Worm (Caenorhabditis elegans) whole organism, late embryonic: ENCODE measurements around the gene F40F9.3.

Experiments
- C08G9.2 ChIP-seq: sonication (generic microtip); optimal IDR thresholded peaks from 2 replicates; lab custom pipeline; 2016; ENCODE audit warnings: mild to moderate bottlenecking, missing genetic modification characterization, moderate library complexity, missing compliant biosample characterization
- C38D4.7 ChIP-seq: fragments of 200-800 bp; sonication (Bioruptor generic); optimal IDR thresholded peaks from 2 replicates; lab custom pipeline; 2018; ENCODE audit warnings: mild to moderate bottlenecking, missing genetic modification characterization, moderate library complexity, missing compliant biosample characterization
- F13H6.1 ChIP-seq: sonication (generic microtip); optimal IDR thresholded peaks from 2 replicates; lab custom pipeline; 2016; ENCODE audit warnings: missing genetic modification characterization, missing compliant biosample characterization
- K02D7.2 ChIP-seq: sonication (generic microtip); optimal IDR thresholded peaks from 2 replicates; lab custom pipeline; 2017; ENCODE audit warnings: mild to moderate bottlenecking, missing genetic modification characterization, missing compliant biosample characterization
- K09A11.1 ChIP-seq: sonication (generic microtip); optimal IDR thresholded peaks from 2 replicates; lab custom pipeline; 2017; ENCODE audit warnings: antibody characterized with exemption, mild to moderate bottlenecking, missing genetic modification characterization, missing compliant biosample characterization; ENCODE audit not compliant: insufficient read depth
- T23F11.4 ChIP-seq: fragments of 200-800 bp; sonication (Bioruptor generic); optimal IDR thresholded peaks from 2 replicates; lab custom pipeline; 2018; ENCODE audit warnings: mild to moderate bottlenecking, missing genetic modification characterization, missing compliant biosample characterization
- Y22D7AL.16 ChIP-seq: sonication (generic microtip); optimal IDR thresholded peaks from 2 replicates; lab custom pipeline; 2016; ENCODE audit warnings: missing genetic modification characterization, missing compliant biosample characterization
- ahr-1 ChIP-seq: sonication (generic microtip); optimal IDR thresholded peaks from 2 replicates; lab custom pipeline; 2016; ENCODE audit warnings: missing genetic modification characterization, missing compliant biosample characterization
- ama-1 ChIP-seq: fragments of 150-350 bp; optimal IDR thresholded peaks from 2 replicates; lab custom pipeline; 2014
- ceh-14 ChIP-seq: sonication (generic microtip); optimal IDR thresholded peaks from 2 replicates; lab custom pipeline; 2016; ENCODE audit warnings: missing genotype, missing genetic modification characterization, missing compliant biosample characterization
- ceh-18 ChIP-seq: sonication (generic microtip); optimal IDR thresholded peaks from 2 replicates; lab custom pipeline; 2016; ENCODE audit warnings: missing genetic modification characterization, missing compliant biosample characterization
- ceh-19 ChIP-seq: fragments of 200-800 bp; sonication (Bioruptor generic); optimal IDR thresholded peaks from 2 replicates; lab custom pipeline; 2018; ENCODE audit warnings: mild to moderate bottlenecking, missing genetic modification characterization, missing compliant biosample characterization
- ceh-24 ChIP-seq: sonication (generic microtip); optimal IDR thresholded peaks from 2 replicates; lab custom pipeline; 2016; ENCODE audit warnings: mild to moderate bottlenecking, missing genetic modification characterization, missing compliant biosample characterization
- ceh-30 ChIP-seq: fragments of 150-350 bp; optimal IDR thresholded peaks from 2 replicates; lab custom pipeline; 2014; ENCODE audit warnings: missing biosample characterization, missing genetic modification characterization
- ceh-31 ChIP-seq: sonication (generic microtip); optimal IDR thresholded peaks from 2 replicates; lab custom pipeline; 2016; ENCODE audit warnings: missing genetic modification characterization, missing compliant biosample characterization
- ceh-34 ChIP-seq: sonication (generic microtip); optimal IDR thresholded peaks from 2 replicates; lab custom pipeline; 2016; ENCODE audit warnings: mild to moderate bottlenecking, missing genetic modification characterization, missing compliant biosample characterization
- ceh-9 ChIP-seq: sonication (generic microtip); optimal IDR thresholded peaks from 2 replicates; lab custom pipeline; 2016; ENCODE audit warnings: mild to moderate bottlenecking, missing genetic modification characterization, inconsistent platforms, missing compliant biosample characterization
- che-1 ChIP-seq: sonication (generic microtip); optimal IDR thresholded peaks from 2 replicates; lab custom pipeline; 2016; ENCODE audit warnings: mild to moderate bottlenecking, missing genetic modification characterization, missing compliant biosample characterization
- dmd-4 ChIP-seq: sonication (generic microtip); optimal IDR thresholded peaks from 2 replicates; lab custom pipeline; 2016; ENCODE audit warnings: borderline replicate concordance, missing genetic modification characterization, missing compliant biosample characterization
- dve-1 ChIP-seq: sonication (generic microtip); optimal IDR thresholded peaks from 2 replicates; lab custom pipeline; 2017; ENCODE audit warnings: antibody characterized with exemption, mild to moderate bottlenecking, missing genetic modification characterization, missing compliant biosample characterization
- elt-4 ChIP-seq: sonication (generic microtip); optimal IDR thresholded peaks from 2 replicates; lab custom pipeline; 2016; ENCODE audit warnings: missing genetic modification characterization, missing compliant biosample characterization
- fax-1 ChIP-seq: sonication (generic microtip); optimal IDR thresholded peaks from 2 replicates; lab custom pipeline; 2016; ENCODE audit warnings: missing genotype, missing genetic modification characterization, missing compliant biosample characterization
- fkh-10 ChIP-seq: fragments of 150-350 bp; optimal IDR thresholded peaks from 2 replicates; lab custom pipeline; 2014; ENCODE audit warnings: missing biosample characterization, missing genetic modification reagents, missing genetic modification characterization
- fkh-6 ChIP-seq: sonication (generic microtip); optimal IDR thresholded peaks from 2 replicates; lab custom pipeline; 2016; ENCODE audit warnings: missing genetic modification characterization, missing compliant biosample characterization
- gmeb-2 ChIP-seq: sonication (generic microtip); optimal IDR thresholded peaks from 2 replicates; lab custom pipeline; 2016; ENCODE audit warnings: missing genetic modification characterization, inconsistent platforms, missing compliant biosample characterization
- hlh-15 ChIP-seq: sonication (generic microtip); optimal IDR thresholded peaks from 2 replicates; lab custom pipeline; 2016; ENCODE audit warnings: missing genetic modification characterization, missing compliant biosample characterization
- hlh-30 ChIP-seq: sonication (generic microtip); optimal IDR thresholded peaks from 2 replicates; lab custom pipeline; 2017; ENCODE audit warnings: antibody characterized with exemption, missing genetic modification characterization, missing compliant biosample characterization; ENCODE audit not compliant: insufficient read depth
- hlh-6 ChIP-seq: sonication (generic microtip); optimal IDR thresholded peaks from 2 replicates; lab custom pipeline; 2016; ENCODE audit warnings: missing genotype, missing genetic modification characterization, missing compliant biosample characterization
- lin-11 ChIP-seq: fragments of 200-800 bp; sonication (Bioruptor generic); optimal IDR thresholded peaks from 2 replicates; lab custom pipeline; 2018; ENCODE audit warnings: mild to moderate bottlenecking, missing genetic modification characterization, missing compliant biosample characterization
- nhr-11 ChIP-seq: fragments of 150-350 bp; optimal IDR thresholded peaks from 2 replicates; lab custom pipeline; 2014; ENCODE audit warnings: missing biosample characterization, missing genetic modification characterization
- nhr-232 ChIP-seq: sonication (generic microtip); optimal IDR thresholded peaks from 2 replicates; lab custom pipeline; 2016; ENCODE audit warnings: missing genetic modification characterization, missing compliant biosample characterization
- npax-4 ChIP-seq: sonication (generic microtip); optimal IDR thresholded peaks from 2 replicates; lab custom pipeline; 2016; ENCODE audit warnings: missing genetic modification characterization, missing compliant biosample characterization
- pat-9 ChIP-seq: fragments of 200-800 bp; sonication (Bioruptor generic); optimal IDR thresholded peaks from 2 replicates; lab custom pipeline; 2018; ENCODE audit warnings: mild to moderate bottlenecking, missing genetic modification characterization, moderate library complexity, missing compliant biosample characterization
- pax-1 ChIP-seq: fragments of 150-350 bp; optimal IDR thresholded peaks from 2 replicates; lab custom pipeline; 2014; ENCODE audit warnings: missing biosample characterization, missing genetic modification characterization
- rnt-1 ChIP-seq: sonication (generic microtip); optimal IDR thresholded peaks from 2 replicates; lab custom pipeline; 2016; ENCODE audit warnings: missing genetic modification characterization, missing compliant biosample characterization
- tbx-2 ChIP-seq: sonication (generic microtip); optimal IDR thresholded peaks from 2 replicates; lab custom pipeline; 2016; ENCODE audit warnings: missing genetic modification characterization, missing compliant biosample characterization
- unc-3 ChIP-seq, 2 experiments: fragments of 200-800 bp in 1 of 2; sonication (Bioruptor generic) in 1 of 2; sonication (generic microtip) in 1 of 2; conservative IDR thresholded peaks in 1 of 2; optimal IDR thresholded peaks in 1 of 2; 2 replicates each; pipeline versions ENCODE4 v1.3.6 to Lab custom; 2016 to 2022; ENCODE audit warnings: missing compliant biosample characterization in 2 of 2, missing genetic modification characterization in 2 of 2, missing genetic modification reagents in 1 of 2
- unc-42 ChIP-seq: sonication (generic microtip); optimal IDR thresholded peaks from 2 replicates; lab custom pipeline; 2016; ENCODE audit warnings: missing genotype, missing genetic modification characterization, missing compliant biosample characterization
- unc-86 ChIP-seq: sonication (generic microtip); optimal IDR thresholded peaks from 2 replicates; lab custom pipeline; 2016; ENCODE audit warnings: missing genetic modification characterization, missing compliant biosample characterization
- zip-5 ChIP-seq: sonication (generic microtip); optimal IDR thresholded peaks from 2 replicates; lab custom pipeline; 2016; ENCODE audit warnings: missing genetic modification characterization, missing compliant biosample characterization
- ztf-16 ChIP-seq: sonication (generic microtip); optimal IDR thresholded peaks from 2 replicates; lab custom pipeline; 2017; ENCODE audit warnings: missing genetic modification characterization, missing compliant biosample characterization

Gene F40F9.3

ce11 chrV:9714909-9715308 lies at the start of gene F40F9.3:
TSS of gene F40F9.3 (plus strand) at chrV:9715209.
- TF ChIP-seq hlh-6 (tag; lab: Kevin White, UChicago) (no peak), ceh-18 (no peak), K09A11.1 (no peak), nhr-232 (tag; lab: Kevin White, UChicago) (no peak)

ce11 chrV:9666394-9666793 lies 48.6 kb upstream of the F40F9.3 start, which contains the start of gene ZK287.1:
TSS of gene ZK287.1 (plus strand) at chrV:9666694.
- TF ChIP-seq dve-1 (tag; lab: Kevin White, UChicago), result no peak
- TF ChIP-seq Y22D7AL.16, result no peak
- TF ChIP-seq npax-4 (tag; lab: Kevin White, UChicago), result no peak
- TF ChIP-seq unc-42 (tag; lab: Kevin White, UChicago), result peak; percentile 17
- no peak for TF ChIP-seq ceh-24 (tag; lab: Kevin White, UChicago)
- peak; percentile 3 for TF ChIP-seq fkh-10 (GFP tag; lab: Kevin White, UChicago)

ce11 chrV:9672495-9672894 lies 42.5 kb upstream of the F40F9.3 start:
- TF ChIP-seq ceh-31 (tag; lab: Kevin White, UChicago), result no peak
- TF ChIP-seq npax-4 (tag; lab: Kevin White, UChicago), result no peak
- no peak for TF ChIP-seq K02D7.2
- no peak for TF ChIP-seq ahr-1 (tag; lab: Kevin White, UChicago)
- TF ChIP-seq C38D4.7 (GFP tag; lab: Kevin White, UChicago), result no peak
- no peak for TF ChIP-seq dmd-4 (tag; lab: Kevin White, UChicago)
- no peak for TF ChIP-seq unc-86 (tag; lab: Kevin White, UChicago)
- TF ChIP-seq unc-3 (GFP tag; conservative IDR thresholded peaks at IDR 0.05; lab: Robert Waterston, UW), result no peak
- TF ChIP-seq unc-3 (tag; optimal IDR thresholded peaks at IDR 0.05; lab: Kevin White, UChicago), result no peak
- TF ChIP-seq hlh-15 (tag; lab: Kevin White, UChicago), result no peak
- no peak for TF ChIP-seq pat-9 (tag; lab: Kevin White, UChicago)
- TF ChIP-seq ceh-9, result no peak
- TF ChIP-seq, all 69 proteins: peak for 0

ce11 chrV:9673199-9673843 lies 41.7 kb upstream of the F40F9.3 start, which contains the start of gene sulp-8:
TSS of gene sulp-8 (minus strand) at chrV:9673667.
- TF ChIP-seq ceh-24 (tag; lab: Kevin White, UChicago) (no peak), unc-86 (tag; lab: Kevin White, UChicago) (no peak), T23F11.4 (GFP tag; lab: Kevin White, UChicago) (no peak), gmeb-2 (tag; lab: Kevin White, UChicago) (no peak), ama-1 (lab: Kevin White, UChicago) (no peak), lin-11 (no peak), tbx-2 (tag; lab: Kevin White, UChicago) (no peak), ceh-34 (no peak), ceh-30 (no peak)

ce11 chrV:9677977-9678376 lies 37.0 kb upstream of the F40F9.3 start, which contains the start of gene cthd-1:
TSS of gene cthd-1 (plus strand) at chrV:9678277.
- TF ChIP-seq che-1 (tag; lab: Kevin White, UChicago) (no peak), fkh-6 (tag; lab: Kevin White, UChicago) (no peak), ceh-14 (tag; lab: Kevin White, UChicago) (no peak), C08G9.2 (tag; lab: Kevin White, UChicago) (no peak), elt-4 (no peak), dve-1 (tag; lab: Kevin White, UChicago) (no peak), zip-5 (tag; lab: Kevin White, UChicago) (no peak), ceh-18 (no peak), ceh-31 (tag; lab: Kevin White, UChicago) (no peak), ceh-19 (GFP tag; lab: Kevin White, UChicago) (no peak), hlh-6 (tag; lab: Kevin White, UChicago) (no peak), gmeb-2 (tag; lab: Kevin White, UChicago) (no peak), F13H6.1 (tag; lab: Kevin White, UChicago) (no peak), pax-1 (tag; lab: Kevin White, UChicago) (no peak), ztf-16 (tag; lab: Kevin White, UChicago) (no peak), hlh-30 (tag; lab: Kevin White, UChicago) (no peak), rnt-1 (tag; lab: Kevin White, UChicago) (no peak), nhr-11 (tag; lab: Kevin White, UChicago) (no peak), ahr-1 (tag; lab: Kevin White, UChicago) (no peak), fax-1 (tag; lab: Kevin White, UChicago) (no peak)
